Fruit fly (Drosophila melanogaster): ENCODE measurements around the gene CG42268.

Gene CG42268

DNA sequence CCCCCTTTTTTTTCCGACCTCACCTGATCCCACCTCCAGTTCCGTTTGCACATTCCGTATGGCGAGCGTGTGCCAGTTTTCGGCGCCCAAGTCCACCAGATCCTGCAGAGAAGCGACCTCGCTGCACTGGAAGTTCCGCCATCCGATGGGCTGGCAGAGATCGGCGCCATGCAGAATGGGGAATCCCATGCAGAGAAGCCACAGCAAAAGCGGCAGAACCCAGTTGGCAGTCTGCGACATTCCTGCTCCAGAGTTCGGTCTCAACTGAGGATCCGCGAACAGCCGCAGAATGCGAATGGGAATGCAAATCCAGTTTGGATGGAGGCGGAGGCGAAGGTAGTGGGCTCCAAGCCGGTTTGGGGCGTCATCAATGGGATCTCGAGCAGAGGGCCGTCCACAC lies 26.6 kb downstream of the CG42268 start, which contains the start of gene CG6749:
CG6749 (minus strand) TSS at position 245 of the 400 bp plus-strand sequence.
- TF ChIP-seq CG8119 (GFP tag; IDR thresholded peaks at IDR 0.05): 0 out of 3 replicates have a peak, but pooled peaks have one; percentile 18
- no peak for TF ChIP-seq CG11762 (GFP tag; optimal IDR thresholded peaks at IDR 0.05; ENCODE audit: insufficient read depth)
- TF ChIP-seq CG1621 (tag; optimal IDR thresholded peaks at IDR 0.05): no peak
- no peak for TF ChIP-seq CG3032 (tag; optimal IDR thresholded peaks at IDR 0.05)

DNA sequence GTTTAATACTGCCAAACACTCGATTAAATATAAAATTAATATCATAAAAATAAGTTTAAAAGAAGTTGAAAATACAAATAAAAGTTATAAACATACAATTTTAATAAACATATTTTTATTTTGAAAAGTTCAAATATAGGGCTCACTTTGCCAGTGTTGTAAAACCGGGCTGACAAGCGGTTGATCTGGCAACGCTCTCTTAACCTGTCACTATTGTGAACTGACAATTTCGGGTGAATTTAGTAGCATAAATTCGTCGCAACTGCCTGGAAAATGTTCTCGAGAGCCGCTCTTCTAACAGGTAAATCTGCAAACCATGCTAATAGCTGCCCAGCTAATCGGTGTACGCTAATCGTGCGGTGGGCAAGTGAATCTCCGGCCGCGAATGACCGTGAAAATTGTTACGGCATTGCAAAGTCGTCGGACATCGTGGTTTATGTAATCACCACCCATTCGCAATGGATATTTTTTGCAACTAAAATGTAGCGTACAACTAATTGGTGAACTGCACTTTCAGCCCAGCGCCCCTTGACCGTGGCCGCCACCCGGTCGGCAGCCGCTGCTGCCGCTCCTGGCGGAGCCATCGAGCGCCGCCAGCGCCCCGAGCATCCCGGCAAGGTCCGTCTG lies 30.3 kb downstream of the CG42268 start, which contains the start of gene ATPsynB:
ATPsynB (plus strand) TSS at position 205 of the 627 bp plus-strand sequence.
- TF ChIP-seq CG8632 (GFP tag; optimal IDR thresholded peaks at IDR 0.05): no peak
- TF ChIP-seq dac (GFP tag; optimal IDR thresholded peaks at IDR 0.05): no peak
- peak; percentile 20 for TF ChIP-seq CG6854 (GFP tag; optimal IDR thresholded peaks at IDR 0.05)
- no peak for TF ChIP-seq spab (GFP tag; optimal IDR thresholded peaks at IDR 0.05)
- TF ChIP-seq CG10669 (GFP tag; optimal IDR thresholded peaks at IDR 0.05): no peak
- TF ChIP-seq Sox102F (GFP tag; optimal IDR thresholded peaks at IDR 0.05): no peak
- no peak for TF ChIP-seq CG7368 (GFP tag; optimal IDR thresholded peaks at IDR 0.05)
- TF ChIP-seq vri (GFP tag; optimal IDR thresholded peaks at IDR 0.05): no peak
- peak; percentile 19 for TF ChIP-seq esn (GFP tag; optimal IDR thresholded peaks at IDR 0.05)
- no peak for TF ChIP-seq CG15336 (GFP tag; IDR thresholded peaks at IDR 0.05)
- TF ChIP-seq CG1621 (tag; optimal IDR thresholded peaks at IDR 0.05): peak; percentile 19
- no peak for TF ChIP-seq ss (GFP tag; optimal IDR thresholded peaks at IDR 0.05)
- no peak for TF ChIP-seq Ets96B (tag; optimal IDR thresholded peaks at IDR 0.05)
- TF ChIP-seq CG11902 (GFP tag; optimal IDR thresholded peaks at IDR 0.05): no peak
- TF ChIP-seq Smox (GFP tag; optimal IDR thresholded peaks at IDR 0.05): no peak
- TF ChIP-seq achi (GFP tag; optimal IDR thresholded peaks at IDR 0.05): peak; percentile 99
- no peak for TF ChIP-seq CG31627 (GFP tag; optimal IDR thresholded peaks at IDR 0.05)

DNA sequence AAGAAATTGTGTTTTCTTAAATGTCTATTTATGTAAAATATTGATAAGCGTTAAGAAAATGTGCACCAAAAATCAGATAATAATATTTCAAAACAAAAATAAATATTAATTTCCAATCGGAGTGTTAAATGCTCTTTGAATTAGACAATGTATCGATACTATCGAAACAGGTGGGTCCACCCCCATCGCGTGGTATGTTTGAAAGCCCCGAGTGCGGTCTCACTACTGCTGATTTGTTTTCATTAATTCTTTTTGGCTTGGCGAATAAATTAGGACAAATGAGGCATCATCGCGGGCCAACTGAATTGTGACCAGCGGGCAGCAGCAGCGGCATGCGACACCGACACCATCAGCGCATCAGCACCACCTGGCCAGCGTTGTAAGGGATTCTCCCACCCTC lies 33.5 kb downstream of the CG42268 start, which contains the start of gene Naa60:
Naa60 (plus strand) TSS at position 189 of the 400 bp plus-strand sequence.
- no peak for TF ChIP-seq CG4318 (GFP tag; optimal IDR thresholded peaks at IDR 0.05)
- TF ChIP-seq Met (GFP tag; optimal IDR thresholded peaks at IDR 0.05): no peak
- TF ChIP-seq net (GFP tag; optimal IDR thresholded peaks at IDR 0.05): no peak
- no peak for TF ChIP-seq fkh (GFP tag; optimal IDR thresholded peaks at IDR 0.05)
- no peak for TF ChIP-seq Hr39 (GFP tag; optimal IDR thresholded peaks at IDR 0.05)
- no peak for TF ChIP-seq Smox (GFP tag; optimal IDR thresholded peaks at IDR 0.05)
- no peak for TF ChIP-seq fd85E (GFP tag; optimal IDR thresholded peaks at IDR 0.05)
- TF ChIP-seq Eip93F (GFP tag; optimal IDR thresholded peaks at IDR 0.05): no peak
- no peak for TF ChIP-seq cyc (GFP tag; optimal IDR thresholded peaks at IDR 0.05)
- TF ChIP-seq CG11294 (GFP tag; IDR thresholded peaks at IDR 0.05): no peak
- TF ChIP-seq CG10631 (GFP tag; optimal IDR thresholded peaks at IDR 0.05): no peak
- no peak for TF ChIP-seq CG31627 (GFP tag; optimal IDR thresholded peaks at IDR 0.05)
- no peak for TF ChIP-seq CG6808 (GFP tag; optimal IDR thresholded peaks at IDR 0.05)
- TF ChIP-seq Sox102F (GFP tag; optimal IDR thresholded peaks at IDR 0.05): no peak
- no peak for TF ChIP-seq CG11902 (GFP tag; optimal IDR thresholded peaks at IDR 0.05)
- TF ChIP-seq pdm3 (GFP tag; optimal IDR thresholded peaks at IDR 0.05): no peak

DNA sequence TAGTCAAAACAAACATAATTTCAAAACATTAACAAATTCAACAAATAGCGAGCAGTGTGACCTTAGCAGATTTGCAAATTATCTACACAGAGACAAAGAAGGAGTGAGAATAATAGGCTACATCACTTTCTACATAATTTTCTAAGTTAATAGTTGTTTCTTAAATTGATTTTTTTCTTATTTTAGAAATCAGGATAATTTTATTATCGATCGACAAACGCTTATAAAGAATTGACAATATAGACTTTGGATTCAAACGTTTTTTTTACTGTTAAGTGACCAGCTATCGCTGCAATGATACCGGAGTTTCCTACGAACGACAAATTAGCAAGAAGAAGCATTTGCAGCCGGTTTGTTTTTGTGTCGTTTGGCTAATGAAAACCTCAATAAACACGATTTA lies 37.1 kb downstream of the CG42268 start, which contains the start of the genes nbs and defl:
nbs (minus strand) TSS at position 87 of the 400 bp plus-strand sequence.
defl (plus strand) TSS at position 316 of the 400 bp plus-strand sequence.
- TF ChIP-seq cyc (GFP tag; optimal IDR thresholded peaks at IDR 0.05) (peak; percentile 70), CG31627 (GFP tag; optimal IDR thresholded peaks at IDR 0.05) (peak; percentile 75), esn (GFP tag; optimal IDR thresholded peaks at IDR 0.05) (peak; percentile 78), acj6 (GFP tag; optimal IDR thresholded peaks at IDR 0.05) (no peak), Sox102F (GFP tag; optimal IDR thresholded peaks at IDR 0.05) (no peak), eg (GFP tag; IDR thresholded peaks at IDR 0.05) (peak; percentile 80), lz (GFP tag; optimal IDR thresholded peaks at IDR 0.05) (peak; percentile 70), CG3032 (tag; optimal IDR thresholded peaks at IDR 0.05) (peak; percentile 73), Lpt (GFP tag; optimal IDR thresholded peaks at IDR 0.05) (peak; percentile 26), CG8119 (GFP tag; IDR thresholded peaks at IDR 0.05) (peak; percentile 36; the same call in 1 of the 3 replicates), Gug (GFP tag; IDR thresholded peaks at IDR 0.05) (peak; percentile 55), Sox15 (GFP tag; optimal IDR thresholded peaks at IDR 0.05) (peak; percentile 46), CG11294 (GFP tag; IDR thresholded peaks at IDR 0.05) (peak; percentile 16; the same call in 1 of the 2 replicates), vri (GFP tag; optimal IDR thresholded peaks at IDR 0.05) (no peak), CG15336 (GFP tag; IDR thresholded peaks at IDR 0.05) (peak; percentile 30; the same call in 1 of the 2 replicates)
